Worm (Caenorhabditis elegans): Measurements from ENCODE around the gene C14F11.7.

DNA sequence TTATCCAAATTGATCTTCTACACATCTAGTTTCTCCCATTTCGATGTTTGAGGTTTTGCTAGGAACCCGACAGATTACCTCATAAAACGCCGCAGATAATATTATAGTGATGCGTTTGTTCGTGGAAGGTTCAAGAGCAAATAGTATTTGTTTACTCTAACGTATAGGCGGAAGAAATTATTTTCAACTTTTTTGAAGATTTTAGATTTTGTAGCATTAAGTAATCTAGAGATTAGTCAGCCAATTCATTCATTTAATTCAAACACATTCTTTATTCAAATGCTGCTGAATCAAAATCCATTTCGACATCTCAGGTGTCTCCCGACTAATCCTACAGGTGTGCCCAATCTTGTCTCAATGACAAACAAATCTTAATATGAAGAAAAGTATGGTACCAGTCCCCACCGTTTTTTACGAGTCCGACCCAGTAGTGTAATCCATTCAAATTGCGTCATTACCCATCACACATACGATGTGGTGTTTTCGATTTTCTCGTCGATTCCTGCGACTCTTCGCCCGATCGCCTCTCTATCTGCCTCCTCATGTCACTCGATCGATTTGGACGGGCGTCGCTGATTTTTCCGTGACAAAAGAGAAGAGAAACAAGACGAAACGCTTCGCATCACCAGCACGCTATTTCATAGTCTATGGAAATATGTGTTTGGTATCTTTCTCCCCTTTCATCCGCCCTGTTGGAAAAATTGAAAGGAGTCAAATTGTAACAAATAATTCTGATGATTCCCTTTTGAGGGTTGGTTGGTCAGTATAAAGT lies 45.7 kb upstream of the C14F11.7 start:
- peak; percentile 53; the same call in 1 of the 2 replicates for TF ChIP-seq flt-1 (GFP tag; IDR thresholded peaks at IDR 0.05)
- no peak for TF ChIP-seq ztf-29 (GFP tag; IDR thresholded peaks at IDR 0.05)
- peak; percentile 31; the same call in 1 of the 2 replicates for TF ChIP-seq T22C8.4 (GFP tag; IDR thresholded peaks at IDR 0.05)
- peak; percentile 47; the same call in 1 of the 2 replicates for TF ChIP-seq tab-1 (GFP tag; IDR thresholded peaks at IDR 0.05)

Measured in whole organism, midembryonic.